Worm (Caenorhabditis elegans): ENCODE results near the gene msp-45.
A peak's percentile ranks its signal among the peaks of the same experiment; 100 is the strongest.

The msp-45 gene

ce11 chrII:5183207-5183606 lies 26.3 kb upstream of the msp-45 start:
- no peak for TF ChIP-seq tbx-2 (tag; optimal IDR thresholded peaks at IDR 0.05)
- TF ChIP-seq nhr-85 (tag): peak; percentile 52
- TF ChIP-seq ztf-4 (tag; optimal IDR thresholded peaks at IDR 0.05): peak; percentile 16
- peak; percentile 22 for TF ChIP-seq nhr-47 (tag; optimal IDR thresholded peaks at IDR 0.05)
- no peak for TF ChIP-seq lin-15B (tag; optimal IDR thresholded peaks at IDR 0.05)
- peak; percentile 3 for TF ChIP-seq swsn-7 (tag; optimal IDR thresholded peaks at IDR 0.05)
- no peak for TF ChIP-seq aly-2 (tag; optimal IDR thresholded peaks at IDR 0.05)
- TF ChIP-seq lin-14 (GFP tag; optimal IDR thresholded peaks at IDR 0.05): peak; percentile 18
- no peak for TF ChIP-seq lin-13 (GFP tag; optimal IDR thresholded peaks at IDR 0.05)
- TF ChIP-seq blmp-1 (tag; optimal IDR thresholded peaks at IDR 0.05): peak; percentile 19
- peak; percentile 44 for TF ChIP-seq nhr-71 (tag; optimal IDR thresholded peaks at IDR 0.05)
- TF ChIP-seq Y116A8C.19 (tag; optimal IDR thresholded peaks at IDR 0.05; ENCODE audit: borderline replicate concordance): no peak
- TF ChIP-seq ceh-8 (GFP tag; optimal IDR thresholded peaks at IDR 0.05): no peak
- TF ChIP-seq dsc-1 (tag; optimal IDR thresholded peaks at IDR 0.05): peak; percentile 63
- peak; percentile 9 for TF ChIP-seq nhr-20 (tag; optimal IDR thresholded peaks at IDR 0.05)
- no peak for TF ChIP-seq nhr-237 (tag; optimal IDR thresholded peaks at IDR 0.05)
- TF ChIP-seq ztf-11 (tag; optimal IDR thresholded peaks at IDR 0.05): no peak

DNA sequence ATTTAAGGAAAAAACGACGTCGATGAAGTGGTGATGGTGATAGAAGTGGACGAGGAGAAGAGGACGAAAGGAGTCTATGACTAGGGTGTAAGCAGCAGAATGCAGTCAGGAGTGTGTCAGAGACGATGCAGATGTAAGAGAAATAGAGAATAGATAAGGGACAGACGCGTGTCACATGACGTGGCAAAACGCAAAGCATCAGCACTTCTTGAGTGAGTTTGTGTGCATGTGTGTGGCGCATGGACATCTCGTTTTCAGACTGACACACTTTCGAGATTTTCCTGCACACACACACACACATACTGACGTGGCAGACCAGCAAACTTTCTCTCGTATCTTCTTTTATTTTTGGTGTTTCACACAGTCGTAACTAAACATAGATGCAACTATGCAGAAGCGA lies 25.6 kb upstream of the msp-45 start:
- TF ChIP-seq blmp-1 (tag; optimal IDR thresholded peaks at IDR 0.05): no peak
- TF ChIP-seq snu-23 (GFP tag; optimal IDR thresholded peaks at IDR 0.05): peak; percentile 74
- peak; percentile 53 for TF ChIP-seq lir-3 (tag; optimal IDR thresholded peaks at IDR 0.05; ENCODE audit: poor library complexity)
- no peak for TF ChIP-seq vab-15 (tag; optimal IDR thresholded peaks at IDR 0.05)
- no peak for TF ChIP-seq ces-1 (GFP tag; optimal IDR thresholded peaks at IDR 0.05)
- TF ChIP-seq unc-30 (tag; optimal IDR thresholded peaks at IDR 0.05): no peak
- TF ChIP-seq fkh-8 (tag; optimal IDR thresholded peaks at IDR 0.05): peak; percentile 66
- no peak for TF ChIP-seq fkh-4 (tag; optimal IDR thresholded peaks at IDR 0.05; ENCODE audit: borderline replicate concordance)
- TF ChIP-seq grh-1 (GFP tag; IDR thresholded peaks at IDR 0.05): no peak
- no peak for TF ChIP-seq sox-4 (tag; optimal IDR thresholded peaks at IDR 0.05)
- TF ChIP-seq ztf-11 (tag; optimal IDR thresholded peaks at IDR 0.05): no peak
- TF ChIP-seq zag-1 (tag; optimal IDR thresholded peaks at IDR 0.05): no peak
- TF ChIP-seq aha-1 (tag; optimal IDR thresholded peaks at IDR 0.05): no peak
- peak; percentile 71 for TF ChIP-seq ztf-4 (tag; optimal IDR thresholded peaks at IDR 0.05)
- TF ChIP-seq unc-130 (tag; optimal IDR thresholded peaks at IDR 0.05): peak; percentile 33
- TF ChIP-seq dsc-1 (tag; optimal IDR thresholded peaks at IDR 0.05): peak; percentile 34
- peak; percentile 54 for TF ChIP-seq rnt-1 (tag; optimal IDR thresholded peaks at IDR 0.05)
- no peak for TF ChIP-seq sup-37 (GFP tag; optimal IDR thresholded peaks at IDR 0.05)
- TF ChIP-seq lsy-2 (tag; optimal IDR thresholded peaks at IDR 0.05): peak; percentile 57 to 67
- TF ChIP-seq mef-2 (tag; optimal IDR thresholded peaks at IDR 0.05): peak; percentile 2
- TF ChIP-seq ceh-88 (GFP tag; IDR thresholded peaks at IDR 0.05): no peak
- peak; percentile 82 for TF ChIP-seq lin-14 (GFP tag; optimal IDR thresholded peaks at IDR 0.05)
- peak; percentile 30 for TF ChIP-seq snpc-4 (tag; optimal IDR thresholded peaks at IDR 0.05)
- no peak for TF ChIP-seq pag-3 (tag; optimal IDR thresholded peaks at IDR 0.05; ENCODE audit: borderline replicate concordance, insufficient read depth)
- no peak for TF ChIP-seq C04F5.9 (tag; optimal IDR thresholded peaks at IDR 0.05)
- TF ChIP-seq nhr-90 (tag; optimal IDR thresholded peaks at IDR 0.05; ENCODE audit: poor library complexity): peak; percentile 45
- TF ChIP-seq mab-9 (GFP tag; IDR thresholded peaks at IDR 0.05): no peak
- TF ChIP-seq xbp-1 (tag; optimal IDR thresholded peaks at IDR 0.05): peak; percentile 69
- TF ChIP-seq fos-1 (tag; optimal IDR thresholded peaks at IDR 0.05): no peak
- peak in 2 of 6 experiments; percentile 6 to 20 for TF ChIP-seq elt-3 (tag; optimal IDR thresholded peaks at IDR 0.05)
- no peak for TF ChIP-seq F16B12.6 (tag; optimal IDR thresholded peaks at IDR 0.05)
- no peak for TF ChIP-seq hpl-2 (GFP tag; optimal IDR thresholded peaks at IDR 0.05)
- TF ChIP-seq egl-13 (tag; optimal IDR thresholded peaks at IDR 0.05): peak; percentile 41
- TF ChIP-seq lin-39 (tag; optimal IDR thresholded peaks at IDR 0.05): no peak
- TF ChIP-seq Y116A8C.19 (tag; optimal IDR thresholded peaks at IDR 0.05; ENCODE audit: borderline replicate concordance): no peak
- TF ChIP-seq ceh-8 (GFP tag; optimal IDR thresholded peaks at IDR 0.05): no peak
- TF ChIP-seq egl-27 (tag; optimal IDR thresholded peaks at IDR 0.05): no peak
- no peak for TF ChIP-seq ets-5 (GFP tag; IDR thresholded peaks at IDR 0.05)
- TF ChIP-seq efl-3 (GFP tag; optimal IDR thresholded peaks at IDR 0.05): no peak
- no peak for TF ChIP-seq hlh-17 (GFP tag; optimal IDR thresholded peaks at IDR 0.05; ENCODE audit: borderline replicate concordance)
- peak; percentile 9 for TF ChIP-seq irx-1 (tag; optimal IDR thresholded peaks at IDR 0.05)

All from whole organism, L1 larva.